Worm (Caenorhabditis elegans) whole organism, early embryonic: Measurements from ENCODE around the gene cpg-18.

Experiments used
- ets-7 ChIP-seq: sonication (generic microtip); optimal IDR thresholded peaks from 2 replicates; lab custom pipeline; 2016; ENCODE audit warnings: missing genotype, missing genetic modification characterization, missing compliant biosample characterization
- flt-1 ChIP-seq: fragments of 200-800 bp; sonication (Bioruptor generic); IDR thresholded peaks from 2 replicates; pipeline ENCODE4 v1.3.6; 2022; ENCODE audit warnings: missing genetic modification characterization, missing compliant biosample characterization
- sea-1 ChIP-seq: fragments of 200-800 bp; sonication (Bioruptor generic); conservative IDR thresholded peaks from 2 replicates; pipeline ENCODE4 v1.3.6; 2022; ENCODE audit warnings: missing genetic modification characterization, missing compliant biosample characterization

- TF ChIP-seq flt-1 (GFP tag; lab: Robert Waterston, UW) (no peak), sea-1 (GFP tag; lab: Robert Waterston, UW) (no peak), ets-7 (tag; lab: Kevin White, UChicago) (no peak)
These were observed 43.5 kb downstream of the cpg-18 start for ce11 chrIV:5778342-5778741.
